Worm (Caenorhabditis elegans) whole organism, late embryonic: ENCODE measurements around the gene twk-39.

Source experiments
- elt-4 ChIP-seq: sonication (generic microtip); optimal IDR thresholded peaks from 2 replicates; lab custom pipeline; 2016; ENCODE audit warnings: missing genetic modification characterization, missing compliant biosample characterization
- lim-6 ChIP-seq: sonication (generic microtip); optimal IDR thresholded peaks from 2 replicates; lab custom pipeline; 2016; ENCODE audit warnings: missing genetic modification characterization, missing compliant biosample characterization
- tbx-2 ChIP-seq: sonication (generic microtip); optimal IDR thresholded peaks from 2 replicates; lab custom pipeline; 2016; ENCODE audit warnings: missing genetic modification characterization, missing compliant biosample characterization
- unc-55 ChIP-seq: sonication (generic microtip); optimal IDR thresholded peaks from 2 replicates; lab custom pipeline; 2017; ENCODE audit warnings: missing biosample characterization, missing genetic modification reagents, missing genetic modification characterization

- TF ChIP-seq unc-55, result no peak
- no peak for TF ChIP-seq elt-4 (tag; lab: Kevin White, UChicago)
- no peak for TF ChIP-seq lim-6 (tag; lab: Kevin White, UChicago)
- TF ChIP-seq tbx-2 (tag; lab: Kevin White, UChicago), result no peak
Observed at ce11 chrIII:11760634-11761033, 34.9 kb upstream of the twk-39 start.
